Fruit fly (Drosophila melanogaster) Kc167 (cell line): Measurements from ENCODE around the gene Spt3.

Experiments used
- Myc ChIP-seq: fragments of >200 bp; optimal IDR thresholded peaks from 2 replicates; lab custom pipeline; 2017; ENCODE audit warnings: missing external identifiers
- Sin3A ChIP-seq: fragments of >200 bp; optimal IDR thresholded peaks from 2 replicates; lab custom pipeline; 2018; ENCODE audit warnings: missing external identifiers
- h ChIP-seq: fragments of >200 bp; optimal IDR thresholded peaks from 3 replicates; lab custom pipeline; 2018; ENCODE audit warnings: missing external identifiers
- insv ChIP-seq: fragments of >200 bp; optimal IDR thresholded peaks from 3 replicates; lab custom pipeline; 2018; ENCODE audit warnings: missing external identifiers
- psq ChIP-seq: fragments of >200 bp; optimal IDR thresholded peaks from 2 replicates; lab custom pipeline; 2017; ENCODE audit warnings: missing external identifiers
- ttk ChIP-seq: sonication (Bioruptor generic); optimal IDR thresholded peaks from 2 replicates; lab custom pipeline; 2017; ENCODE audit warnings: missing external identifiers

DNA sequence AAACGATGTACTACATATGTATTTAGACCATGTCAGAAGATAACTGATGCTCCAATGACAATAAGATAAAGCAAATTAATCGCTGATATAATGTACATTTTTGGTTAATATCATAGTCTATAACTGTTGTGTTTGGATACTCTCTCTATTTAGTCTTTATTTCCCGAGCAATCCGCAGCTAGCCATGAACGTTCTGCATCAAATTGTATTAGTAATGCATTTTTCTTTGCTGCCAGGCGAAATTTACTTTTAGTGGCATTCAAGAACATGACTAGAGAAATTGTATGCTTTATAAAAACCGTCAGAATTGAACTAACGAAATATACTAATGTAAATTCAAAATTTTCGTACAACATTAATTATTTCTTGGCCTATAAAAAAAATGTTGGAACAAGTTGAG is 45.6 kb upstream of the Spt3 start, which contains the start of gene GC2:
- TF ChIP-seq psq (no peak), insv (lab: Kevin White, UChicago) (no peak), Myc (lab: Kevin White, UChicago) (no peak), ttk (no peak), h (lab: Kevin White, UChicago) (no peak), Sin3A (lab: Kevin White, UChicago) (no peak)
